Fruit fly (Drosophila melanogaster) whole organism, embryonic: ENCODE data around the gene Cul2.
A peak's percentile ranks its signal among the peaks of the same experiment; 100 is the strongest.

ENCODE experiments used
- Asciz ChIP-seq: fragments of 200-800 bp; sonication (Bioruptor generic); optimal IDR thresholded peaks from 2 replicates; lab custom pipeline; 2017; ENCODE audit warnings: missing biosample characterization, mild to moderate bottlenecking, missing genetic modification characterization, missing genetic modification reagents
- BEAF-32 ChIP-seq: fragments of 200-800 bp; sonication (Bioruptor generic); optimal IDR thresholded peaks from 3 replicates; lab custom pipeline; 2017; ENCODE audit warnings: missing biosample characterization, missing genetic modification characterization, mild to moderate bottlenecking, moderate library complexity, missing genetic modification reagents
- Bgb ChIP-seq: fragments of 200-800 bp; sonication (Bioruptor generic); IDR thresholded peaks from 2 replicates; pipeline ENCODE4 v1.3.6; 2022; ENCODE audit warnings: missing biosample characterization, missing genetic modification characterization; ENCODE audit not compliant: partially characterized antibody
- CG10267 ChIP-seq: fragments of 200-800 bp; sonication (Bioruptor generic); optimal IDR thresholded peaks from 2 replicates; lab custom pipeline; 2018; ENCODE audit warnings: missing biosample characterization, mild to moderate bottlenecking, missing genetic modification characterization, moderate library complexity
- CG10543 ChIP-seq: fragments of 200-800 bp; sonication (Bioruptor generic); optimal IDR thresholded peaks from 3 replicates; lab custom pipeline; 2017; ENCODE audit warnings: missing biosample characterization, mild to moderate bottlenecking, missing genetic modification characterization, moderate library complexity
- CG10565 ChIP-seq: fragments of 200-800 bp; sonication (Bioruptor generic); optimal IDR thresholded peaks from 3 replicates; lab custom pipeline; 2016; ENCODE audit warnings: missing biosample characterization, mild to moderate bottlenecking, missing genetic modification characterization
- CG10654 ChIP-seq: fragments of 200-800 bp; sonication (Bioruptor generic); optimal IDR thresholded peaks from 2 replicates; lab custom pipeline; 2016; ENCODE audit warnings: missing biosample characterization, missing genetic modification characterization
- CG13287 ChIP-seq: fragments of 200-800 bp; sonication (Bioruptor generic); IDR thresholded peaks from 2 replicates; pipeline ENCODE4 v1.3.6; 2022; ENCODE audit warnings: missing biosample characterization, missing genetic modification characterization; ENCODE audit not compliant: partially characterized antibody
- CG15601 ChIP-seq: fragments of 200-800 bp; sonication (Bioruptor generic); optimal IDR thresholded peaks from 3 replicates; lab custom pipeline; 2019; ENCODE audit warnings: missing biosample characterization, mild to moderate bottlenecking, missing genetic modification characterization, moderate library complexity
- CG17328 ChIP-seq: fragments of 200-800 bp; sonication (Bioruptor generic); IDR thresholded peaks from 2 replicates; pipeline ENCODE4 v1.3.6; 2022; ENCODE audit warnings: missing biosample characterization, missing genetic modification characterization
- CG18764 ChIP-seq: fragments of 200-800 bp; sonication (Bioruptor generic); optimal IDR thresholded peaks from 3 replicates; lab custom pipeline; 2016; ENCODE audit warnings: missing biosample characterization, missing genetic modification characterization
- CG2116 ChIP-seq: fragments of 200-800 bp; sonication (Bioruptor generic); optimal IDR thresholded peaks from 3 replicates; lab custom pipeline; 2018; ENCODE audit warnings: missing biosample characterization, mild to moderate bottlenecking, missing genetic modification characterization
- CG2120 ChIP-seq: fragments of 200-800 bp; sonication (Bioruptor generic); optimal IDR thresholded peaks from 3 replicates; lab custom pipeline; 2016; ENCODE audit warnings: missing biosample characterization, missing genetic modification characterization
- CG2199 ChIP-seq: fragments of 200-800 bp; sonication (Bioruptor generic); IDR thresholded peaks from 3 replicates; pipeline ENCODE4 v1.3.6; 2022; ENCODE audit warnings: missing biosample characterization, missing genetic modification characterization
- CG30020 ChIP-seq: fragments of 200-800 bp; optimal IDR thresholded peaks from 2 replicates; lab custom pipeline; 2019; ENCODE audit warnings: missing biosample characterization, mild to moderate bottlenecking, missing genetic modification characterization, moderate library complexity
- CG34224 ChIP-seq: fragments of 200-800 bp; sonication (Bioruptor generic); IDR thresholded peaks from 3 replicates; pipeline ENCODE4 v1.3.6; 2022; ENCODE audit warnings: missing biosample characterization, missing genetic modification characterization; ENCODE audit not compliant: partially characterized antibody
- CG3838 ChIP-seq: fragments of 200-800 bp; sonication (Bioruptor generic); optimal IDR thresholded peaks from 3 replicates; lab custom pipeline; 2016; ENCODE audit warnings: missing biosample characterization, missing genetic modification characterization
- CG4404 ChIP-seq: fragments of 200-800 bp; sonication (Bioruptor generic); IDR thresholded peaks from 2 replicates; pipeline ENCODE4 v1.3.6; 2022; ENCODE audit warnings: missing biosample characterization, missing genetic modification characterization
- CG4707 ChIP-seq: fragments of 200-800 bp; sonication (Bioruptor generic); optimal IDR thresholded peaks from 2 replicates; lab custom pipeline; 2018; ENCODE audit warnings: missing biosample characterization, mild to moderate bottlenecking, missing genetic modification characterization, moderate library complexity
- CG6791 ChIP-seq: fragments of 200-800 bp; sonication (Bioruptor generic); IDR thresholded peaks from 3 replicates; pipeline ENCODE4 v1.3.6; 2022; ENCODE audit warnings: missing biosample characterization, missing genetic modification characterization; ENCODE audit not compliant: partially characterized antibody
- CG8089 ChIP-seq: fragments of 200-800 bp; sonication (Bioruptor generic); optimal IDR thresholded peaks from 3 replicates; lab custom pipeline; 2016; ENCODE audit warnings: missing biosample characterization, missing genetic modification characterization
- CG8290 ChIP-seq, 3 experiments: fragments of 200-800 bp; sonication (Bioruptor generic); optimal IDR thresholded peaks; 2 replicates each; lab custom pipeline; 2016 to 2019; ENCODE audit warnings: missing biosample characterization in 3 of 3, missing genetic modification characterization in 3 of 3, mild to moderate bottlenecking in 2 of 3, moderate library complexity in 1 of 3
- CG9437 ChIP-seq: fragments of 200-800 bp; sonication (Bioruptor generic); optimal IDR thresholded peaks from 2 replicates; lab custom pipeline; 2018; ENCODE audit warnings: missing biosample characterization, mild to moderate bottlenecking, missing genetic modification characterization
- CrebB ChIP-seq: fragments of 200-800 bp; sonication (Bioruptor generic); optimal IDR thresholded peaks from 3 replicates; lab custom pipeline; 2018; ENCODE audit warnings: missing biosample characterization, mild to moderate bottlenecking, missing genetic modification characterization
- Doc3 ChIP-seq: fragments of 200-800 bp; sonication (Bioruptor generic); IDR thresholded peaks from 3 replicates; pipeline ENCODE4 v1.3.6; 2022; ENCODE audit warnings: missing biosample characterization, missing genetic modification characterization; ENCODE audit not compliant: partially characterized antibody
- Dref ChIP-seq: fragments of 200-800 bp; sonication (Bioruptor generic); IDR thresholded peaks from 2 replicates; pipeline ENCODE4 v1.3.6; 2022; ENCODE audit warnings: missing biosample characterization, missing genetic modification characterization
- Drgx ChIP-seq: fragments of 200-800 bp; sonication (Bioruptor generic); IDR thresholded peaks from 2 replicates; pipeline ENCODE4 v1.3.6; 2022; ENCODE audit warnings: missing biosample characterization, missing genetic modification characterization
- Gug ChIP-seq: fragments of 200-800 bp; sonication (Bioruptor generic); IDR thresholded peaks from 4 replicates; pipeline ENCODE4 v1.3.6; 2022; ENCODE audit warnings: missing biosample characterization, missing genetic modification characterization
- HLH54F ChIP-seq: fragments of 200-800 bp; sonication (Bioruptor generic); optimal IDR thresholded peaks from 3 replicates; lab custom pipeline; 2016; ENCODE audit warnings: missing biosample characterization, missing genetic modification characterization
- Hmx ChIP-seq: fragments of 200-800 bp; sonication (Bioruptor generic); optimal IDR thresholded peaks from 2 replicates; lab custom pipeline; 2016; ENCODE audit warnings: missing biosample characterization, missing genetic modification characterization
- Max ChIP-seq: fragments of 200-800 bp; sonication (Bioruptor generic); optimal IDR thresholded peaks from 2 replicates; lab custom pipeline; 2016; ENCODE audit warnings: missing biosample characterization, mild to moderate bottlenecking, missing genetic modification characterization
- Med ChIP-seq: fragments of 200-800 bp; sonication (Bioruptor generic); peaks from one replicate; lab custom pipeline; 2016; ENCODE audit warnings: missing biosample characterization, missing genetic modification characterization, mild to moderate bottlenecking, inconsistent platforms, moderate library complexity
- Oli ChIP-seq: fragments of 200-800 bp; sonication (Bioruptor generic); optimal IDR thresholded peaks from 2 replicates; lab custom pipeline; 2018; ENCODE audit warnings: missing biosample characterization, mild to moderate bottlenecking, missing genetic modification characterization, moderate library complexity
- Scr ChIP-seq: fragments of 200-800 bp; sonication (Bioruptor generic); IDR thresholded peaks from 2 replicates; pipeline ENCODE4 v1.3.6; 2022; ENCODE audit warnings: missing biosample characterization, missing genetic modification characterization; ENCODE audit not compliant: partially characterized antibody
- Sox100B ChIP-seq: fragments of 200-800 bp; sonication (Bioruptor generic); optimal IDR thresholded peaks from 3 replicates; lab custom pipeline; 2018; ENCODE audit warnings: missing biosample characterization, mild to moderate bottlenecking, missing genetic modification characterization
- Usf ChIP-seq: fragments of 200-800 bp; sonication (Bioruptor generic); optimal IDR thresholded peaks from 2 replicates; lab custom pipeline; 2017; ENCODE audit warnings: missing genotype, missing biosample characterization, missing genetic modification characterization
- aop ChIP-seq: fragments of 200-800 bp; sonication (Bioruptor generic); IDR thresholded peaks from 2 replicates; pipeline ENCODE4 v1.3.6; 2022; ENCODE audit warnings: missing biosample characterization, missing genetic modification characterization
- cwo ChIP-seq: fragments of 200-800 bp; sonication (Bioruptor generic); optimal IDR thresholded peaks from 3 replicates; lab custom pipeline; 2017; ENCODE audit warnings: missing biosample characterization, missing genetic modification characterization, mild to moderate bottlenecking, moderate library complexity, missing genetic modification reagents
- ewg ChIP-seq: fragments of 200-800 bp; sonication (Bioruptor generic); optimal IDR thresholded peaks from 3 replicates; lab custom pipeline; 2017; ENCODE audit warnings: mild to moderate bottlenecking, missing biosample characterization, missing genetic modification reagents, missing genetic modification characterization
- hbn ChIP-seq: fragments of 200-800 bp; sonication (Bioruptor generic); IDR thresholded peaks from 2 replicates; pipeline ENCODE4 v1.3.6; 2022; ENCODE audit warnings: missing biosample characterization, missing genetic modification characterization; ENCODE audit not compliant: partially characterized antibody
- her ChIP-seq: fragments of 200-800 bp; sonication (Bioruptor generic); optimal IDR thresholded peaks from 2 replicates; lab custom pipeline; 2016; ENCODE audit warnings: missing biosample characterization, missing genetic modification characterization
- kni ChIP-seq: fragments of 200-800 bp; sonication (Bioruptor generic); optimal IDR thresholded peaks from 3 replicates; lab custom pipeline; 2017; ENCODE audit warnings: mild to moderate bottlenecking, missing biosample characterization, missing genetic modification reagents, missing genetic modification characterization
- nerfin-1 ChIP-seq: fragments of 200-800 bp; sonication (Bioruptor generic); optimal IDR thresholded peaks from 3 replicates; lab custom pipeline; 2019; ENCODE audit warnings: missing biosample characterization, mild to moderate bottlenecking, missing genetic modification characterization, moderate library complexity
- nerfin-2 ChIP-seq: fragments of 200-800 bp; sonication (Bioruptor generic); IDR thresholded peaks from 2 replicates; pipeline ENCODE4 v1.3.6; 2022; ENCODE audit warnings: missing biosample characterization, missing genetic modification characterization; ENCODE audit not compliant: partially characterized antibody
- pzg ChIP-seq: fragments of 200-800 bp; sonication (Bioruptor generic); optimal IDR thresholded peaks from 3 replicates; lab custom pipeline; 2018; ENCODE audit warnings: missing biosample characterization, mild to moderate bottlenecking, missing genetic modification characterization, moderate library complexity
- sd ChIP-seq: fragments of 200-800 bp; sonication (Bioruptor generic); optimal IDR thresholded peaks from 3 replicates; lab custom pipeline; 2018; ENCODE audit warnings: missing biosample characterization, mild to moderate bottlenecking, missing genetic modification characterization, moderate library complexity
- stwl ChIP-seq: fragments of 200-800 bp; sonication (Bioruptor generic); optimal IDR thresholded peaks from 3 replicates; lab custom pipeline; 2018; ENCODE audit warnings: missing biosample characterization, mild to moderate bottlenecking, missing genetic modification characterization, moderate library complexity

Gene Cul2

dm6 chr2L:21623685-21624471, 34.7 kb upstream of the Cul2 start, which contains the start of gene CG2201 (continued):
- TF ChIP-seq Usf = no peak
- TF ChIP-seq CG8089 (GFP tag; lab: Kevin White, UChicago) = peak; percentile 99
- no peak for TF ChIP-seq CG4404
- peak; percentile 26 for TF ChIP-seq CG10654 (GFP tag; lab: Kevin White, UChicago)
- TF ChIP-seq CG10565 (GFP tag; lab: Kevin White, UChicago) = no peak
- TF ChIP-seq Asciz (GFP tag; lab: Kevin White, UChicago) = peak; percentile 54
- TF ChIP-seq Oli = peak; percentile 59
- TF ChIP-seq aop (GFP tag; lab: Robert Waterston, UW) = no peak
- TF ChIP-seq pzg (GFP tag; lab: Kevin White, UChicago) = no peak
- peak; percentile 69 for TF ChIP-seq Sox100B (GFP tag; lab: Kevin White, UChicago)
- 0 out of 2 replicates have a peak, but pooled peaks have one; percentile 22 for TF ChIP-seq Drgx (GFP tag; lab: Robert Waterston, UW)
- peak; percentile 4 for TF ChIP-seq CG10267
- no peak for TF ChIP-seq Hmx (GFP tag; lab: Kevin White, UChicago)
- peak; percentile 53 for TF ChIP-seq CG15601
- no peak for TF ChIP-seq her
- peak; percentile 90 for TF ChIP-seq CG2199 (GFP tag; lab: Robert Waterston, UW)
- no peak for TF ChIP-seq CrebB
- peak; percentile 14 for TF ChIP-seq CG4707 (GFP tag; lab: Kevin White, UChicago)
- TF ChIP-seq sd (tag; lab: Kevin White, UChicago) = no peak
- TF ChIP-seq nerfin-1 (tag; lab: Kevin White, UChicago) = peak; percentile 37
- TF ChIP-seq nerfin-2 (GFP tag; lab: Robert Waterston, UW) = no peak
- TF ChIP-seq CG18764 (GFP tag; lab: Kevin White, UChicago) = no peak
- peak; percentile 49 for TF ChIP-seq ewg (GFP tag; lab: Kevin White, UChicago)
- no peak for TF ChIP-seq HLH54F
- TF ChIP-seq Gug (GFP tag; lab: Robert Waterston, UW) = peak; percentile 35; the same call in 2 of the 4 replicates
- no peak for TF ChIP-seq Max (GFP tag; lab: Kevin White, UChicago)
- no peak for TF ChIP-seq kni

DNA sequence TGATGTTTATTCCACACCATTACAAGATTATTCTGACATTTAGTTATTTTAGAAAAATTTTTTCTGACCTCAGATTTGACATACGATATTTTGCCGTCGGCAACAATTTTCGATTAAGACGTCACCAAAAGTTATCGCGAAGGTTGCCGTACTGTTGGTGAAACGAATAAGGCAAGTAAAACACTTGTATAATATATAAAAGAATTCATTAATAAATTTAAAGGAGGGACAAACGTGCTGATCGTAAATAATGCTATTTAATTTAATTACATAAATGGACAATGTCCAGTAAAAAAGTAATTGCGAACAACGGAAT, 34.1 kb upstream of the Cul2 start:
- TF ChIP-seq CG34224 (GFP tag; lab: Robert Waterston, UW) = peak; percentile 57; the same call in 1 of the 3 replicates
- TF ChIP-seq Scr = peak; percentile 58; the same call in 1 of the 2 replicates
- TF ChIP-seq CG10267 = peak; percentile 9
- no peak for TF ChIP-seq CG10543 (GFP tag; lab: Kevin White, UChicago)
- TF ChIP-seq Bgb = peak; percentile 26
- peak; percentile 64 for TF ChIP-seq CG6791
- TF ChIP-seq CG30020 = peak; percentile 75
- TF ChIP-seq BEAF-32 (GFP tag; lab: Kevin White, UChicago) = peak; percentile 67
- TF ChIP-seq Dref (GFP tag; lab: Robert Waterston, UW) = peak; percentile 65
- no peak for TF ChIP-seq cwo (GFP tag; lab: Kevin White, UChicago)
- peak; percentile 34; the same call in 2 of the 3 replicates for TF ChIP-seq Doc3
- TF ChIP-seq CG3838 (GFP tag; lab: Kevin White, UChicago) = no peak
- no peak for TF ChIP-seq CG17328 (GFP tag; lab: Robert Waterston, UW)
- TF ChIP-seq CG2120 = no peak
- peak; percentile 61 for TF ChIP-seq CG13287
- TF ChIP-seq Med = peak; percentile 77
- TF ChIP-seq CG9437 (GFP tag; lab: Kevin White, UChicago) = no peak
- TF ChIP-seq CG8290 (GFP tag; optimal IDR thresholded peaks at IDR 0.05; lab: Kevin White, UChicago) = no peak
- TF ChIP-seq CG8290 (tag; optimal IDR thresholded peaks at IDR 0.05; lab: Kevin White, UChicago) = peak in 1 of 2 experiments; percentile 44
- TF ChIP-seq hbn (GFP tag; lab: Robert Waterston, UW) = 0 out of 2 replicates have a peak, but pooled peaks have one; percentile 32
- peak; percentile 40 for TF ChIP-seq CG2116
- peak; percentile 74 for TF ChIP-seq stwl (tag; lab: Kevin White, UChicago)
